Worm (Caenorhabditis elegans) whole organism, L1 larva: Measurements from ENCODE around the gene str-66.

Experiments used
- lsy-2 ChIP-seq, 2 experiments: fragments of 150-350 bp; optimal IDR thresholded peaks; 2 replicates each; lab custom pipeline; 2014; ENCODE audit warnings: missing biosample characterization in 2 of 2, missing genetic modification characterization in 2 of 2
- mdl-1 ChIP-seq, 2 experiments: fragments of 150-350 bp; optimal IDR thresholded peaks; 2 replicates each; lab custom pipeline; 2014 to 2017; ENCODE audit warnings: missing biosample characterization in 2 of 2, missing genetic modification characterization in 2 of 2, inconsistent platforms in 1 of 2

DNA sequence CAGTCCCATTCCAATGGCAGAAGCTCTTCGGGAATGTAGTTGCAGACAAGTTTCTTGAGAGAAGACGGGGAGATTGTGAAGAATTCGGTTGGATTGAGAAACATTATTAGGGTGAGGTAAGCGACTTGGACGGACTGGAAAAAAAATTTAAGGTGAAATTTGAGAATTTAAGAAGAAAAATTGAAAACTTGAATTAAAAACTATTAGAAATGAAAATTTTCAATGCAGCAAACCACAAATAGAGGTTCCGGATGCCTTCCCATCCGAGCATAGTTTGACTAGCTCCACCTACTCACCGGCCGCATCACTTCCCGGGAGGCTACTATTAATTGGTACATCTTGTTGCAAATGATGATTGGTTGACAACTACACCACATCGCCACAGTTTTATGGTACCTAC, 9.7 kb upstream of the str-66 start, which contains the start of gene Y73C8C.8:
- TF ChIP-seq lsy-2 (tag; optimal IDR thresholded peaks at IDR 0.05; lab: Kevin White, UChicago), result no peak
- no peak for TF ChIP-seq mdl-1 (tag; optimal IDR thresholded peaks at IDR 0.05; lab: Kevin White, UChicago)
